Worm (Caenorhabditis elegans) whole organism, L3 larva: ENCODE results near the gene ZC132.9.

ENCODE experiments used
- aly-2 ChIP-seq: fragments of 150-350 bp; optimal IDR thresholded peaks from 2 replicates; lab custom pipeline; 2014; ENCODE audit warnings: missing biosample characterization, missing genetic modification characterization
- nhr-11 ChIP-seq: fragments of 150-350 bp; optimal IDR thresholded peaks from 2 replicates; lab custom pipeline; 2014; ENCODE audit warnings: missing biosample characterization, missing genetic modification characterization
- nhr-77 ChIP-seq: fragments of 150-350 bp; optimal IDR thresholded peaks from 2 replicates; lab custom pipeline; 2014; ENCODE audit warnings: missing biosample characterization, missing genetic modification characterization
- ztf-11 ChIP-seq: fragments of 150-350 bp; optimal IDR thresholded peaks from 2 replicates; lab custom pipeline; 2014; ENCODE audit warnings: missing biosample characterization, missing genetic modification characterization

- TF ChIP-seq aly-2 (tag; lab: Kevin White, UChicago) (no peak), ztf-11 (no peak), nhr-11 (tag; lab: Kevin White, UChicago) (no peak), nhr-77 (tag; lab: Kevin White, UChicago) (no peak)
Observed at ce11 chrV:4295920-4296319, 23.8 kb downstream of the ZC132.9 start, which contains the start of gene F47D2.11.
